Fruit fly (Drosophila melanogaster) whole organism, embryonic: ENCODE data around the gene fmt.

Experiments used
- Antp ChIP-seq: fragments of 200-800 bp; sonication (Bioruptor generic); optimal IDR thresholded peaks from 3 replicates; lab custom pipeline; 2016; ENCODE audit warnings: missing biosample characterization, missing genetic modification characterization
- BEAF-32 ChIP-seq: fragments of 200-800 bp; sonication (Bioruptor generic); optimal IDR thresholded peaks from 3 replicates; lab custom pipeline; 2017; ENCODE audit warnings: missing biosample characterization, missing genetic modification characterization, mild to moderate bottlenecking, moderate library complexity, missing genetic modification reagents
- CG12104 ChIP-seq: fragments of 200-800 bp; sonication (Bioruptor generic); optimal IDR thresholded peaks from 3 replicates; lab custom pipeline; 2016; ENCODE audit warnings: missing biosample characterization, missing genetic modification characterization
- CG14710 ChIP-seq: fragments of 200-800 bp; sonication (Bioruptor generic); optimal IDR thresholded peaks from 3 replicates; lab custom pipeline; 2019; ENCODE audit warnings: missing biosample characterization, mild to moderate bottlenecking, missing genetic modification characterization, moderate library complexity
- CG15073 ChIP-seq: fragments of 200-800 bp; sonication (Bioruptor generic); optimal IDR thresholded peaks from 2 replicates; lab custom pipeline; 2016; ENCODE audit warnings: missing biosample characterization, missing genetic modification characterization
- CG15514 ChIP-seq: fragments of 200-800 bp; sonication (Bioruptor generic); optimal IDR thresholded peaks from 3 replicates; lab custom pipeline; 2017; ENCODE audit warnings: missing biosample characterization, missing genetic modification characterization, mild to moderate bottlenecking, moderate library complexity, missing genetic modification reagents
- CG1602 ChIP-seq: fragments of 200-800 bp; sonication (Bioruptor generic); optimal IDR thresholded peaks from 3 replicates; lab custom pipeline; 2016; ENCODE audit warnings: missing biosample characterization, missing genetic modification characterization
- CG16815 ChIP-seq: fragments of 200-800 bp; sonication (Bioruptor generic); optimal IDR thresholded peaks from 3 replicates; lab custom pipeline; 2017; ENCODE audit warnings: missing biosample characterization, mild to moderate bottlenecking, missing genetic modification characterization
- CG17612 ChIP-seq: fragments of 200-800 bp; sonication (Bioruptor generic); IDR thresholded peaks from 2 replicates; pipeline ENCODE4 v1.3.6; 2022; ENCODE audit warnings: missing biosample characterization, missing genetic modification characterization
- CG1792 ChIP-seq: fragments of 200-800 bp; sonication (Bioruptor generic); optimal IDR thresholded peaks from 2 replicates; lab custom pipeline; 2016; ENCODE audit warnings: missing biosample characterization, missing genetic modification characterization
- CG18619 ChIP-seq: fragments of 200-800 bp; sonication (Bioruptor generic); optimal IDR thresholded peaks from 3 replicates; lab custom pipeline; 2017; ENCODE audit warnings: missing biosample characterization, mild to moderate bottlenecking, missing genetic modification characterization
- CG2889 ChIP-seq: fragments of 200-800 bp; sonication (Bioruptor generic); IDR thresholded peaks from 3 replicates; pipeline ENCODE4 v1.3.6; 2022; ENCODE audit warnings: missing biosample characterization, missing genetic modification characterization
- CG3281 ChIP-seq: fragments of 200-800 bp; sonication (Bioruptor generic); optimal IDR thresholded peaks from 3 replicates; lab custom pipeline; 2017; ENCODE audit warnings: missing biosample characterization, mild to moderate bottlenecking, missing genetic modification characterization
- CG3838 ChIP-seq: fragments of 200-800 bp; sonication (Bioruptor generic); optimal IDR thresholded peaks from 3 replicates; lab custom pipeline; 2016; ENCODE audit warnings: missing biosample characterization, missing genetic modification characterization
- CG43689 ChIP-seq: fragments of 200-800 bp; sonication (Bioruptor generic); IDR thresholded peaks from 2 replicates; pipeline ENCODE4 v1.3.6; 2022; ENCODE audit warnings: missing biosample characterization, missing genetic modification characterization
- CG6254 ChIP-seq: fragments of 200-800 bp; sonication (Bioruptor generic); optimal IDR thresholded peaks from 3 replicates; lab custom pipeline; 2017; ENCODE audit warnings: mild to moderate bottlenecking, missing biosample characterization, missing genetic modification reagents, missing genetic modification characterization
- CG9797 ChIP-seq: fragments of 200-800 bp; sonication (Bioruptor generic); optimal IDR thresholded peaks from 3 replicates; lab custom pipeline; 2018; ENCODE audit warnings: missing biosample characterization, mild to moderate bottlenecking, missing genetic modification characterization
- Dfd ChIP-seq, 2 experiments: fragments of >200 bp; optimal IDR thresholded peaks; 2 replicates each; lab custom pipeline; 2017; ENCODE audit warnings: missing biosample characterization in 2 of 2, missing genetic modification characterization in 2 of 2
- Dip3 ChIP-seq: fragments of 200-800 bp; sonication (Bioruptor generic); optimal IDR thresholded peaks from 3 replicates; lab custom pipeline; 2016; ENCODE audit warnings: missing biosample characterization, missing genetic modification characterization
- Elba2 ChIP-seq: fragments of 200-800 bp; sonication (Bioruptor generic); optimal IDR thresholded peaks from 3 replicates; lab custom pipeline; 2016; ENCODE audit warnings: missing biosample characterization, missing genetic modification characterization
- Gug ChIP-seq: fragments of 200-800 bp; sonication (Bioruptor generic); IDR thresholded peaks from 4 replicates; pipeline ENCODE4 v1.3.6; 2022; ENCODE audit warnings: missing biosample characterization, missing genetic modification characterization
- H15 ChIP-seq: fragments of 200-800 bp; sonication (Bioruptor generic); IDR thresholded peaks from 3 replicates; pipeline ENCODE4 v1.3.6; 2022; ENCODE audit warnings: missing biosample characterization, missing genetic modification characterization
- HLH4C ChIP-seq: fragments of 200-800 bp; sonication (Bioruptor generic); IDR thresholded peaks from 3 replicates; pipeline ENCODE4 v1.3.6; 2022; ENCODE audit warnings: missing biosample characterization, missing genetic modification characterization; ENCODE audit not compliant: partially characterized antibody
- MBD-R2 ChIP-seq: fragments of 200-800 bp; sonication (Bioruptor generic); IDR thresholded peaks from 2 replicates; pipeline ENCODE4 v1.3.6; 2022; ENCODE audit warnings: missing biosample characterization, missing genetic modification characterization
- Ravus ChIP-seq: fragments of 200-800 bp; sonication (Bioruptor generic); IDR thresholded peaks from 2 replicates; pipeline ENCODE4 v1.3.6; 2022; ENCODE audit warnings: missing biosample characterization, missing genetic modification characterization
- Rx ChIP-seq: fragments of 200-800 bp; sonication (Bioruptor generic); IDR thresholded peaks from 2 replicates; pipeline ENCODE4 v1.3.6; 2022; ENCODE audit warnings: missing biosample characterization, missing genetic modification characterization
- Scr ChIP-seq: fragments of 200-800 bp; sonication (Bioruptor generic); IDR thresholded peaks from 2 replicates; pipeline ENCODE4 v1.3.6; 2022; ENCODE audit warnings: missing biosample characterization, missing genetic modification characterization; ENCODE audit not compliant: partially characterized antibody
- Six4 ChIP-seq: fragments of 200-800 bp; sonication (Bioruptor generic); optimal IDR thresholded peaks from 2 replicates; lab custom pipeline; 2016; ENCODE audit warnings: missing biosample characterization, missing genetic modification characterization
- Usf ChIP-seq: fragments of 200-800 bp; sonication (Bioruptor generic); optimal IDR thresholded peaks from 2 replicates; lab custom pipeline; 2017; ENCODE audit warnings: missing genotype, missing biosample characterization, missing genetic modification characterization
- Vsx1 ChIP-seq: fragments of 200-800 bp; sonication (Bioruptor generic); optimal IDR thresholded peaks from 2 replicates; lab custom pipeline; 2017; ENCODE audit warnings: missing biosample characterization, mild to moderate bottlenecking, missing genetic modification characterization, missing genetic modification reagents
- amos ChIP-seq: fragments of 200-800 bp; sonication (Bioruptor generic); IDR thresholded peaks from 2 replicates; pipeline ENCODE4 v1.3.6; 2022; ENCODE audit warnings: missing biosample characterization, missing genetic modification characterization; ENCODE audit not compliant: partially characterized antibody
- bigmax ChIP-seq: fragments of 200-800 bp; sonication (Bioruptor generic); optimal IDR thresholded peaks from 2 replicates; lab custom pipeline; 2018; ENCODE audit warnings: missing biosample characterization, mild to moderate bottlenecking, missing genetic modification characterization
- ci ChIP-seq: fragments of 200-800 bp; sonication (Bioruptor generic); IDR thresholded peaks from 3 replicates; pipeline ENCODE4 v1.3.6; 2022; ENCODE audit warnings: missing biosample characterization, missing genetic modification characterization
- danr ChIP-seq: fragments of 200-800 bp; sonication (Bioruptor generic); IDR thresholded peaks from 2 replicates; pipeline ENCODE4 v1.3.6; 2022; ENCODE audit warnings: missing biosample characterization, missing genetic modification characterization
- dmrt99B ChIP-seq: fragments of 200-800 bp; sonication (Bioruptor generic); optimal IDR thresholded peaks from 2 replicates; lab custom pipeline; 2018; ENCODE audit warnings: missing biosample characterization, mild to moderate bottlenecking, missing genetic modification characterization, moderate library complexity
- exex ChIP-seq: fragments of 200-800 bp; sonication (Bioruptor generic); optimal IDR thresholded peaks from 4 replicates; lab custom pipeline; 2018; ENCODE audit warnings: missing biosample characterization, mild to moderate bottlenecking, missing genetic modification characterization, moderate library complexity
- fd96Cb ChIP-seq: fragments of 200-800 bp; sonication (Bioruptor generic); optimal IDR thresholded peaks from 2 replicates; lab custom pipeline; 2018; ENCODE audit warnings: missing biosample characterization, mild to moderate bottlenecking, missing genetic modification characterization, moderate library complexity
- jing ChIP-seq: fragments of 200-800 bp; sonication (Bioruptor generic); optimal IDR thresholded peaks from 2 replicates; lab custom pipeline; 2018; ENCODE audit warnings: missing biosample characterization, mild to moderate bottlenecking, missing genetic modification characterization
- mam ChIP-seq: fragments of 200-800 bp; sonication (Bioruptor generic); optimal IDR thresholded peaks from 3 replicates; lab custom pipeline; 2016; ENCODE audit warnings: missing biosample characterization, missing genetic modification characterization
- mirr ChIP-seq: fragments of 200-800 bp; sonication (Bioruptor generic); optimal IDR thresholded peaks from 3 replicates; lab custom pipeline; 2018; ENCODE audit warnings: missing biosample characterization, mild to moderate bottlenecking, missing genetic modification characterization
- pan ChIP-seq, 4 experiments: fragments of >200 bp in 3 of 4; fragments of 200-800 bp in 1 of 4; sonication (Bioruptor generic) in 1 of 4; optimal IDR thresholded peaks in 3 of 4; IDR thresholded peaks in 1 of 4; 2 replicates each; pipeline versions ENCODE4 v1.3.6 to Lab custom; 2017 to 2022; ENCODE audit warnings: missing biosample characterization in 2 of 4, missing genetic modification characterization in 2 of 4, mixed read lengths in 1 of 4
- peb ChIP-seq: fragments of 200-800 bp; sonication (Bioruptor generic); IDR thresholded peaks from 2 replicates; pipeline ENCODE4 v1.3.6; 2022; ENCODE audit warnings: missing biosample characterization, missing genetic modification characterization
- sc ChIP-seq, 3 experiments: fragments of >200 bp in 2 of 3; fragments of 200-800 bp in 1 of 3; sonication (Bioruptor generic) in 1 of 3; optimal IDR thresholded peaks; 2 replicates in 2 of 3; 3 replicates in 1 of 3; lab custom pipeline; 2017; ENCODE audit warnings: mild to moderate bottlenecking in 1 of 3, missing biosample characterization in 1 of 3, missing genetic modification characterization in 1 of 3, missing genetic modification reagents in 1 of 3
- sd ChIP-seq: fragments of 200-800 bp; sonication (Bioruptor generic); optimal IDR thresholded peaks from 3 replicates; lab custom pipeline; 2018; ENCODE audit warnings: missing biosample characterization, mild to moderate bottlenecking, missing genetic modification characterization, moderate library complexity
- shn ChIP-seq: fragments of 200-800 bp; sonication (Bioruptor generic); optimal IDR thresholded peaks from 3 replicates; lab custom pipeline; 2016; ENCODE audit warnings: missing biosample characterization, missing genetic modification characterization
- sisA ChIP-seq: fragments of 200-800 bp; sonication (Bioruptor generic); IDR thresholded peaks from 2 replicates; pipeline ENCODE4 v1.3.6; 2022; ENCODE audit warnings: missing biosample characterization, missing genetic modification characterization
- tll ChIP-seq, 2 experiments: fragments of 200-800 bp in 1 of 2; fragments of >200 bp in 1 of 2; sonication (Bioruptor generic) in 1 of 2; optimal IDR thresholded peaks; 2 replicates each; lab custom pipeline; 2017 to 2019; ENCODE audit warnings: missing biosample characterization in 2 of 2, missing genetic modification characterization in 2 of 2, mild to moderate bottlenecking in 1 of 2, moderate library complexity in 1 of 2
- usp ChIP-seq: fragments of >200 bp; optimal IDR thresholded peaks from 2 replicates; lab custom pipeline; 2017; ENCODE audit warnings: missing biosample characterization, missing genetic modification characterization
- vfl ChIP-seq: fragments of 200-800 bp; sonication (Bioruptor generic); optimal IDR thresholded peaks from 2 replicates; lab custom pipeline; 2016; ENCODE audit warnings: missing biosample characterization, missing genetic modification characterization
- vvl ChIP-seq: fragments of 200-800 bp; sonication (Bioruptor generic); IDR thresholded peaks from 2 replicates; pipeline ENCODE4 v1.3.6; 2022; ENCODE audit warnings: missing biosample characterization, missing genetic modification characterization

The fmt gene

DNA sequence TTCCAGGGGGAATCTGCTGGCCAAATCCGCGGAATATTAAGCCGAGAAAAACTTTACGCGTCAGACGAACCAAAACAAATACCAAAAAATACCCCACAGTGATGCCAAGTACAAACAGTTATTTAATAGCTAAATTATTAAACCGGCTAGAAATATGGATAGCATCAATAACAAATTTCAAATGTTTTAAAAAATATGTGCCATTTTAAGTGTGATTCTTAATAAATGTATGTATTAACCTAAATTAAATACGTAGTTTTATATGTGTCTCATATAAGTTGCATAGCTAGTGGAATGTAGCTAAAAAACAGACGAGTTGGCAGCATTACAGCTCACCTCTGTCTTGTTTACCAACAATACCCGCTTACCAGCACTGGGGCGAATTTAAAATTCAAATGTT lies 8.1 kb upstream of the fmt start, which contains the start of gene CG10274 (continued):
- TF ChIP-seq HLH4C (GFP tag; lab: Robert Waterston, UW): no peak
- TF ChIP-seq Usf: peak; percentile 47
- TF ChIP-seq sisA (GFP tag; lab: Robert Waterston, UW): peak; percentile 73
- peak; percentile 71 for TF ChIP-seq CG1602
- no peak for TF ChIP-seq usp
- peak; percentile 24 for TF ChIP-seq CG9797 (GFP tag; lab: Kevin White, UChicago)
- TF ChIP-seq mam (GFP tag; lab: Kevin White, UChicago): peak; percentile 80
- TF ChIP-seq CG17612 (GFP tag; lab: Robert Waterston, UW): no peak
- TF ChIP-seq vfl (GFP tag; lab: Kevin White, UChicago): no peak
- TF ChIP-seq sc (optimal IDR thresholded peaks at IDR 0.05; lab: Kevin White, UChicago): no peak
- peak; percentile 29 for TF ChIP-seq sc (GFP tag; optimal IDR thresholded peaks at IDR 0.05; lab: Kevin White, UChicago)
- peak; percentile 43 for TF ChIP-seq CG1792 (GFP tag; lab: Kevin White, UChicago)
- no peak for TF ChIP-seq CG3281 (GFP tag; lab: Kevin White, UChicago)
- no peak for TF ChIP-seq Rx (GFP tag; lab: Robert Waterston, UW)
- peak; percentile 51 for TF ChIP-seq CG12104 (GFP tag; lab: Kevin White, UChicago)
- peak in 1 of 2 experiments; percentile 44 for TF ChIP-seq tll (GFP tag; optimal IDR thresholded peaks at IDR 0.05; lab: Kevin White, UChicago)
- TF ChIP-seq Six4 (GFP tag; lab: Kevin White, UChicago): peak; percentile 66
- TF ChIP-seq Antp (GFP tag; lab: Kevin White, UChicago): peak; percentile 51
- no peak for TF ChIP-seq CG15073
- TF ChIP-seq Gug (GFP tag; lab: Robert Waterston, UW): peak; percentile 65; the same call in 3 of the 4 replicates
- TF ChIP-seq Dip3: peak; percentile 78
- TF ChIP-seq Elba2 (GFP tag; lab: Kevin White, UChicago): peak; percentile 50
- TF ChIP-seq peb: peak; percentile 48; the same call in 1 of the 2 replicates
- no peak for TF ChIP-seq Vsx1
- peak; percentile 70 for TF ChIP-seq vvl (GFP tag; lab: Robert Waterston, UW)
- TF ChIP-seq danr (GFP tag; lab: Robert Waterston, UW): no peak
- TF ChIP-seq Ravus: no peak
- peak; percentile 47; the same call in 1 of the 3 replicates for TF ChIP-seq H15
- TF ChIP-seq CG16815 (GFP tag; lab: Kevin White, UChicago): peak; percentile 72
- TF ChIP-seq bigmax (GFP tag; lab: Kevin White, UChicago): no peak
- no peak for TF ChIP-seq mirr (GFP tag; lab: Kevin White, UChicago)
- TF ChIP-seq CG15514 (GFP tag; lab: Kevin White, UChicago): no peak
- TF ChIP-seq pan (optimal IDR thresholded peaks at IDR 0.05; lab: Kevin White, UChicago): no peak
- TF ChIP-seq pan (GFP tag; optimal IDR thresholded peaks at IDR 0.05 in 1 of 2, IDR thresholded peaks at IDR 0.05 in 1 of 2): peak in 1 of 2 experiments; percentile 55
- TF ChIP-seq CG14710 (tag; lab: Kevin White, UChicago): peak; percentile 86
- TF ChIP-seq jing (GFP tag; lab: Kevin White, UChicago): no peak
- TF ChIP-seq CG6254 (GFP tag; lab: Kevin White, UChicago): no peak
- peak; percentile 89 for TF ChIP-seq MBD-R2 (GFP tag; lab: Robert Waterston, UW)
- TF ChIP-seq sd (tag; lab: Kevin White, UChicago): peak; percentile 98
- TF ChIP-seq Dfd (GFP tag; optimal IDR thresholded peaks at IDR 0.05; lab: Kevin White, UChicago): no peak
- TF ChIP-seq CG2889 (GFP tag; lab: Robert Waterston, UW): 0 out of 3 replicates have a peak, but pooled peaks have one; percentile 38
- no peak for TF ChIP-seq CG43689 (GFP tag; lab: Robert Waterston, UW)
- peak; percentile 36 for TF ChIP-seq BEAF-32
- no peak for TF ChIP-seq amos
- TF ChIP-seq shn (GFP tag; lab: Kevin White, UChicago): peak; percentile 70
- TF ChIP-seq exex: no peak
- peak; percentile 77 for TF ChIP-seq CG18619 (GFP tag; lab: Kevin White, UChicago)
- peak; percentile 35; the same call in 1 of the 3 replicates for TF ChIP-seq ci (GFP tag; lab: Robert Waterston, UW)
- no peak for TF ChIP-seq Scr (GFP tag; lab: Robert Waterston, UW)
- TF ChIP-seq dmrt99B (tag; lab: Kevin White, UChicago): no peak
- TF ChIP-seq fd96Cb: peak; percentile 65
- TF ChIP-seq CG3838: peak; percentile 50
